Fruit fly (Drosophila melanogaster) whole organism, wandering third instar larva: ENCODE data around the gene CG33494.
A peak's percentile ranks its signal among the peaks of the same experiment; 100 is the strongest.

Experiments used
- Abd-B ChIP-seq: fragments of >200 bp; optimal IDR thresholded peaks from 2 replicates; lab custom pipeline; 2017; ENCODE audit warnings: missing biosample characterization, missing genetic modification characterization
- CG32264 ChIP-seq: fragments of 200-800 bp; sonication (Bioruptor generic); optimal IDR thresholded peaks from 2 replicates; lab custom pipeline; 2016; ENCODE audit warnings: missing biosample characterization, missing genetic modification characterization
- CG9705 ChIP-seq: fragments of 200-800 bp; sonication (Bioruptor generic); optimal IDR thresholded peaks from 2 replicates; lab custom pipeline; 2018; ENCODE audit warnings: missing biosample characterization, mild to moderate bottlenecking, missing genetic modification characterization
- CrebA ChIP-seq: fragments of 200-800 bp; sonication (Bioruptor generic); optimal IDR thresholded peaks from 2 replicates; lab custom pipeline; 2016; ENCODE audit warnings: missing biosample characterization, mild to moderate bottlenecking, missing genetic modification characterization, borderline replicate concordance
- Dfd ChIP-seq: fragments of >200 bp; optimal IDR thresholded peaks from 2 replicates; lab custom pipeline; 2017; ENCODE audit warnings: missing biosample characterization, missing genetic modification characterization
- Dif ChIP-seq: fragments of 200-275, 200-300 bp; sonication (Bioruptor generic); optimal IDR thresholded peaks from 2 replicates; lab custom pipeline; 2018; ENCODE audit warnings: missing biosample characterization, missing genetic modification characterization; ENCODE audit not compliant: partially characterized antibody
- HLH106 ChIP-seq: fragments of 200-800 bp; optimal IDR thresholded peaks from 3 replicates; lab custom pipeline; 2019; ENCODE audit warnings: missing biosample characterization, mild to moderate bottlenecking, missing genetic modification characterization, moderate library complexity
- Hnf4 ChIP-seq: fragments of 200-800 bp; sonication (Bioruptor generic); optimal IDR thresholded peaks from 2 replicates; lab custom pipeline; 2016; ENCODE audit warnings: missing biosample characterization, mild to moderate bottlenecking, missing genetic modification characterization
- Hr83 ChIP-seq: fragments of 200-300 bp; sonication (Bioruptor generic); optimal IDR thresholded peaks from 2 replicates; lab custom pipeline; 2016; ENCODE audit warnings: missing biosample characterization, mild to moderate bottlenecking, missing genetic modification characterization, moderate library complexity; ENCODE audit not compliant: poor library complexity, severe bottlenecking
- Jra ChIP-seq: sonication (Bioruptor generic); optimal IDR thresholded peaks from 2 replicates; lab custom pipeline; 2016; ENCODE audit warnings: missing biosample characterization, missing genetic modification characterization
- Mio ChIP-seq: sonication (Bioruptor generic); optimal IDR thresholded peaks from 2 replicates; lab custom pipeline; 2016; ENCODE audit warnings: missing biosample characterization, missing genetic modification characterization
- N ChIP-seq: fragments of >200 bp; optimal IDR thresholded peaks from 2 replicates; lab custom pipeline; 2018; ENCODE audit warnings: missing biosample characterization, missing external identifiers, missing genetic modification characterization
- OdsH ChIP-seq: fragments of 200-800 bp; sonication (Bioruptor generic); optimal IDR thresholded peaks from 2 replicates; lab custom pipeline; 2016; ENCODE audit warnings: missing biosample characterization, mild to moderate bottlenecking, missing genetic modification characterization
- Rel ChIP-seq, 2 experiments: fragments of 200-800 bp; sonication (Bioruptor generic) in 1 of 2; optimal IDR thresholded peaks; 2 replicates in 1 of 2; 3 replicates in 1 of 2; lab custom pipeline; 2016 to 2019; ENCODE audit warnings: mild to moderate bottlenecking in 2 of 2, missing biosample characterization in 2 of 2, missing genetic modification characterization in 2 of 2, moderate library complexity in 1 of 2
- Sp1 ChIP-seq: fragments of 200-800 bp; sonication (Bioruptor generic); optimal IDR thresholded peaks from 3 replicates; lab custom pipeline; 2019; ENCODE audit warnings: missing biosample characterization, mild to moderate bottlenecking, missing genetic modification characterization, moderate library complexity
- Vsx2 ChIP-seq: fragments of 200-300, 225-300 bp; sonication (Bioruptor generic); optimal IDR thresholded peaks from 2 replicates; lab custom pipeline; 2018; ENCODE audit warnings: missing biosample characterization, missing genetic modification characterization; ENCODE audit not compliant: partially characterized antibody
- br ChIP-seq: fragments of 200-800 bp; sonication (Bioruptor generic); optimal IDR thresholded peaks from 2 replicates; lab custom pipeline; 2016; ENCODE audit warnings: missing biosample characterization, missing genetic modification characterization
- brk ChIP-seq: fragments of 200-800 bp; sonication (Bioruptor generic); optimal IDR thresholded peaks from 2 replicates; lab custom pipeline; 2016; ENCODE audit warnings: missing biosample characterization, mild to moderate bottlenecking, missing genetic modification characterization
- dl ChIP-seq, 2 experiments: fragments of 175-275, 200-275 bp in 1 of 2; fragments of 200-275 bp in 1 of 2; sonication (Bioruptor generic); optimal IDR thresholded peaks; lab custom pipeline; 2018; ENCODE audit warnings: mild to moderate bottlenecking in 2 of 2, missing biosample characterization in 2 of 2, missing genetic modification characterization in 2 of 2, moderate library complexity in 2 of 2; ENCODE audit not compliant: partially characterized antibody in 2 of 2, insufficient read depth in 1 of 2
- dmrt93B ChIP-seq: fragments of 200-800 bp; sonication (Bioruptor generic); optimal IDR thresholded peaks from 2 replicates; lab custom pipeline; 2018; ENCODE audit warnings: missing biosample characterization, mild to moderate bottlenecking, missing genetic modification characterization
- foxo ChIP-seq, 2 experiments: fragments of 200-800 bp; sonication (Bioruptor generic); optimal IDR thresholded peaks; 2 replicates in 1 of 2; 3 replicates in 1 of 2; lab custom pipeline; 2016 to 2017; ENCODE audit warnings: missing biosample characterization in 2 of 2, missing genetic modification characterization in 2 of 2
- fru ChIP-seq: fragments of 200-800 bp; sonication (Bioruptor generic); optimal IDR thresholded peaks from 3 replicates; lab custom pipeline; 2016; ENCODE audit warnings: missing biosample characterization, mild to moderate bottlenecking, missing genetic modification characterization
- h ChIP-seq: fragments of 200-800 bp; sonication (Bioruptor generic); optimal IDR thresholded peaks from 3 replicates; lab custom pipeline; 2016; ENCODE audit warnings: missing biosample characterization, mild to moderate bottlenecking, missing genetic modification characterization
- jim ChIP-seq: fragments of 175-275, 200-325 bp; sonication (Bioruptor generic); optimal IDR thresholded peaks from 2 replicates; lab custom pipeline; 2016; ENCODE audit warnings: missing biosample characterization, mild to moderate bottlenecking, missing genetic modification characterization
- pan ChIP-seq: fragments of >200 bp; optimal IDR thresholded peaks from 2 replicates; lab custom pipeline; 2017
- psq ChIP-seq: fragments of 200-800 bp; sonication (Bioruptor generic); optimal IDR thresholded peaks from 3 replicates; lab custom pipeline; 2017; ENCODE audit warnings: missing biosample characterization, mild to moderate bottlenecking, missing genetic modification characterization, moderate library complexity
- rgr ChIP-seq: fragments of 200-800 bp; sonication (Bioruptor generic); optimal IDR thresholded peaks from 3 replicates; lab custom pipeline; 2016; ENCODE audit warnings: missing biosample characterization, mild to moderate bottlenecking, missing genetic modification characterization
- sage ChIP-seq: fragments of 200-800 bp; sonication (Bioruptor generic); optimal IDR thresholded peaks from 2 replicates; lab custom pipeline; 2016; ENCODE audit warnings: missing biosample characterization, mild to moderate bottlenecking, missing genetic modification characterization
- sv ChIP-seq: fragments of 200-800 bp; sonication (Bioruptor generic); optimal IDR thresholded peaks from 3 replicates; lab custom pipeline; 2016; ENCODE audit warnings: missing biosample characterization, missing genetic modification characterization
- tai ChIP-seq: sonication (Bioruptor generic); optimal IDR thresholded peaks from 2 replicates; lab custom pipeline; 2016; ENCODE audit warnings: missing biosample characterization, missing genetic modification characterization
- usp ChIP-seq: fragments of >200 bp; optimal IDR thresholded peaks from 2 replicates; lab custom pipeline; 2017; ENCODE audit warnings: missing biosample characterization, missing genetic modification characterization
- woc ChIP-seq: sonication (Bioruptor generic); optimal IDR thresholded peaks from 2 replicates; lab custom pipeline; 2016; ENCODE audit warnings: missing biosample characterization, mild to moderate bottlenecking, missing genetic modification characterization

Gene CG33494

DNA sequence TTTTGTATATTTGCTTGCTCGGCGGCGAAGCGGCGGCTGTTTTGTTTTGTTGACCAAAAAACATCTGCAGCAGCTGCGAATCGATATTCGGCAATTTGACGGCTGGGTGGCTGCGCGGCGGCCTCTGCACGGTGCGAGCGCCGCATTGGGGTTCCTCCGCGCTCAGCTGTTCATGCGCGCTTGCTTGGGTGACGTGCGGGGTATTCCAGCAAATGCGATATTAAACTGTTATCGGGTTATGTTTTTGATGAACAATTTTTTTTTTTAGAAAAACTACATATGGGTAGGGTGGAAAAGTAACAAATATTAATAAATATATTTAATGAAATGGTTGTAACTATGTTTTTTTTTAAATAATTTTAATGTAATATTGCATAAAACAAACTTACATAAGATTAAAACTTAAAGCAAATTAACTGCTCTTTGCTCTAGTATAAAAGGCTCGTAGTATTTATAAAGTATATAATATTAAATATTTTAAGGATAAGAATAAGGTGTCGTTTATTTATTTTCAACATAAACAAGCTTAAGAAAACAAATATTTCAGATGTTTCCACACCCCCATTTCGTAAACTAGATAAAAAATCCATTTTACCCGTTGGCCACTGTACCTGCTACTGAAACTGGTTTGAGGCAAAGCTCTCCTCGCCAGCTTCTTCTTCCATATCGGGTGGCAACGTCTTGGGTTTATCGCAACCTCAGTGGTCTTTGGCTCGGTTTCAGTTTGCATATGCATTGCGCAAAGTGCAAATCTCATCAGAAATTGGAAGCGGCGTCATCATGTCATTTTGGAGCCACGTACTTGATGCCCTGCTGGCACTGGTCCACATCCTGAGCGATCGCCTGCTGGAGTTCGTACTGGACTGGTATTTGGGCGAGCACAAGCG is 3.9 kb downstream of the CG33494 start, which contains the start of the genes Gnpat and CG5112:
Gnpat (minus strand) TSS at position 159 of the 887 bp plus-strand sequence.
CG5112 (plus strand) TSS at position 683 of the 887 bp plus-strand sequence.
- no peak for TF ChIP-seq usp (GFP tag; lab: Kevin White, UChicago)
- peak; percentile 28 for TF ChIP-seq dmrt93B (GFP tag; lab: Kevin White, UChicago)
- TF ChIP-seq br (GFP tag; lab: Kevin White, UChicago) = no peak
- TF ChIP-seq pan (lab: Kevin White, UChicago) = no peak
- TF ChIP-seq foxo (GFP tag; optimal IDR thresholded peaks at IDR 0.05; lab: Kevin White, UChicago) = peak in 1 of 2 experiments; percentile 40
- peak; percentile 60 for TF ChIP-seq Sp1
- peak; percentile 100 for TF ChIP-seq Vsx2 (GFP tag; lab: Kevin White, UChicago)
- no peak for TF ChIP-seq Mio
- peak; percentile 65 for TF ChIP-seq HLH106 (tag; lab: Kevin White, UChicago)
- TF ChIP-seq Dif (GFP tag; lab: Kevin White, UChicago) = peak; percentile 100
- peak; percentile 67 for TF ChIP-seq Hr83
- no peak for TF ChIP-seq Jra (GFP tag; lab: Kevin White, UChicago)
- TF ChIP-seq brk = no peak
- TF ChIP-seq CG32264 (GFP tag; lab: Kevin White, UChicago) = no peak
- no peak for TF ChIP-seq h (GFP tag; lab: Kevin White, UChicago)
- no peak for TF ChIP-seq sv (GFP tag; lab: Kevin White, UChicago)
- TF ChIP-seq jim (GFP tag; lab: Kevin White, UChicago) = no peak
- TF ChIP-seq Hnf4 = peak; percentile 50
- no peak for TF ChIP-seq CrebA (GFP tag; lab: Kevin White, UChicago)
- TF ChIP-seq Dfd = no peak
- TF ChIP-seq woc = peak; percentile 51
- peak; percentile 25 for TF ChIP-seq N (GFP tag; lab: Kevin White, UChicago)
- TF ChIP-seq OdsH = no peak
- TF ChIP-seq psq (GFP tag; lab: Kevin White, UChicago) = peak; percentile 24
- peak; percentile 31 for TF ChIP-seq sage (GFP tag; lab: Kevin White, UChicago)
- no peak for TF ChIP-seq Rel (GFP tag; optimal IDR thresholded peaks at IDR 0.05; lab: Kevin White, UChicago)
- TF ChIP-seq Rel (tag; optimal IDR thresholded peaks at IDR 0.05; lab: Kevin White, UChicago) = peak; percentile 95
- TF ChIP-seq dl (GFP tag; optimal IDR thresholded peaks at IDR 0.05; lab: Kevin White, UChicago; ENCODE audit: insufficient read depth in 1 of 2, partially characterized antibody in 2 of 2) = peak; percentile 97 to 99
- TF ChIP-seq Abd-B = no peak
- TF ChIP-seq rgr (GFP tag; lab: Kevin White, UChicago) = peak; percentile 22

DNA sequence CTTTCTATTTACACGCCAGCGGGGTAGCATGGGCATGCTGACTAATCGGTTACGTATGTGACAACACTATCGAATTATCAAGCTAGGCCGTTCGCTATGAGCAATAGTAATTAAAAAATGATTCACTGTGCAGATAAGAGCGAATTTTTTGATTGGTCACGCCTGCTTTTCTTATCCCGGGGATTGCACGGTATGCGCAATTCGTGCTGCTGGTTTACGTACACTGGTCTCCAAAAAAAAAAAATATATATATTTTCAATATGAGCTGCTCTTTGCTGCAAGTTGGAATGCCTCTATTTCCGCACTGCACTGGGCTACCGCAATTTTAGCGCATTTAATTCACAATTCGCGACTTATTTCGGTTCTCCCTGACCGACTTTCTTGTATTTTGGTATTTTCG is 4.6 kb downstream of the CG33494 start:
- no peak for TF ChIP-seq dl (GFP tag; optimal IDR thresholded peaks at IDR 0.05; lab: Kevin White, UChicago; ENCODE audit: insufficient read depth in 1 of 2, partially characterized antibody in 2 of 2)
- TF ChIP-seq tai = no peak
- peak in 1 of 2 experiments; percentile 6 for TF ChIP-seq foxo (GFP tag; optimal IDR thresholded peaks at IDR 0.05; lab: Kevin White, UChicago)
- TF ChIP-seq Dif (GFP tag; lab: Kevin White, UChicago) = no peak
- TF ChIP-seq pan (lab: Kevin White, UChicago) = no peak
- TF ChIP-seq sv (GFP tag; lab: Kevin White, UChicago) = peak; percentile 33
- TF ChIP-seq Jra (GFP tag; lab: Kevin White, UChicago) = no peak
- TF ChIP-seq fru (GFP tag; lab: Kevin White, UChicago) = peak; percentile 39
- peak; percentile 29 for TF ChIP-seq Rel (GFP tag; optimal IDR thresholded peaks at IDR 0.05; lab: Kevin White, UChicago)
- TF ChIP-seq Rel (tag; optimal IDR thresholded peaks at IDR 0.05; lab: Kevin White, UChicago) = no peak
- TF ChIP-seq CG9705 (GFP tag; lab: Kevin White, UChicago) = no peak

DNA sequence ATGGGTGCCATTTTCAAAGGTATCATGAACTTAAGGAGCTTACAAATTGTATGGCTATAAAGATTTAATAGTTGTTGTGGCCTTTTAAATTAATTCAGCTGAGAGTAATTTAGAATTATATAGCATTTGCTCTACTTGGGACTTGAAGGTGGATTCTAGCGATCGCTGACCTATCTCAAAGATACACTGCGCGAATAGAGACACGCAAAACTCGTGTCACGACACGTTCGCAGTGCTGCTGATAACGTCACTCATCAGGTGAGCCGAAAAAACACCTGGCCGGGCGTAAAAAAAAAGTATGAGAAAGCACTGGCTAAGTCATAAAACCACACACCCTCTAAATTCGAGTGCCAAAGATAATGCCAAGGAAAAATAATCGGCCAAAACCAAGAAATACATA is 5.3 kb downstream of the CG33494 start:
- no peak for TF ChIP-seq sage (GFP tag; lab: Kevin White, UChicago)
- no peak for TF ChIP-seq Dif (GFP tag; lab: Kevin White, UChicago)
- no peak for TF ChIP-seq Rel (GFP tag; optimal IDR thresholded peaks at IDR 0.05; lab: Kevin White, UChicago)
- peak; percentile 1 for TF ChIP-seq Rel (tag; optimal IDR thresholded peaks at IDR 0.05; lab: Kevin White, UChicago)
- no peak for TF ChIP-seq CrebA (GFP tag; lab: Kevin White, UChicago)
- TF ChIP-seq h (GFP tag; lab: Kevin White, UChicago) = no peak
- no peak for TF ChIP-seq rgr (GFP tag; lab: Kevin White, UChicago)
- TF ChIP-seq Hr83 = peak; percentile 30
- TF ChIP-seq HLH106 (tag; lab: Kevin White, UChicago) = peak; percentile 23
